Worm (Caenorhabditis elegans) whole organism, L3 larva: ENCODE results near the gene C05D11.8.

ENCODE experiments used
- R02D3.7 ChIP-seq: fragments of 150-350 bp; optimal IDR thresholded peaks from 2 replicates; lab custom pipeline; 2014; ENCODE audit warnings: missing biosample characterization, missing genetic modification characterization
- ama-1 ChIP-seq: fragments of 150-350 bp; optimal IDR thresholded peaks from 2 replicates; lab custom pipeline; 2018
- ceh-16 ChIP-seq: sonication (generic microtip); optimal IDR thresholded peaks from 2 replicates; lab custom pipeline; 2017; ENCODE audit warnings: missing biosample characterization, missing genetic modification characterization
- ceh-28 ChIP-seq: fragments of 150-350 bp; optimal IDR thresholded peaks from 2 replicates; lab custom pipeline; 2014; ENCODE audit warnings: missing biosample characterization, missing genetic modification reagents, missing genetic modification characterization
- daf-12 ChIP-seq: fragments of 150-350 bp; optimal IDR thresholded peaks from 2 replicates; lab custom pipeline; 2014; ENCODE audit warnings: missing biosample characterization, missing genetic modification reagents, missing genetic modification characterization
- elt-2 ChIP-seq: sonication (generic microtip); optimal IDR thresholded peaks from 2 replicates; lab custom pipeline; 2016; ENCODE audit warnings: missing genetic modification reagents, mild to moderate bottlenecking, missing genetic modification characterization, missing compliant biosample characterization
- nfya-1 ChIP-seq: sonication (generic microtip); optimal IDR thresholded peaks from 2 replicates; lab custom pipeline; 2017; ENCODE audit warnings: missing genetic modification characterization, mild to moderate bottlenecking, missing compliant biosample characterization, antibody characterized with exemption, moderate library complexity; ENCODE audit not compliant: insufficient read depth
- nhr-237 ChIP-seq: fragments of 150-350 bp; optimal IDR thresholded peaks from 2 replicates; lab custom pipeline; 2014; ENCODE audit warnings: missing biosample characterization, missing genetic modification characterization
- pha-4 ChIP-seq: fragments of 150-350 bp; optimal IDR thresholded peaks from 2 replicates; lab custom pipeline; 2014; ENCODE audit warnings: missing biosample characterization, missing genetic modification reagents, missing genetic modification characterization
- pqm-1 ChIP-seq: fragments of 150-350 bp; optimal IDR thresholded peaks from 2 replicates; lab custom pipeline; 2017; ENCODE audit warnings: missing biosample characterization, missing genetic modification characterization, inconsistent platforms
- snpc-4 ChIP-seq: fragments of 150-350 bp; optimal IDR thresholded peaks from 2 replicates; lab custom pipeline; 2014; ENCODE audit warnings: missing biosample characterization, missing genetic modification characterization
- unc-39 ChIP-seq: sonication (generic microtip); optimal IDR thresholded peaks from 4 replicates; lab custom pipeline; 2017; ENCODE audit warnings: missing biosample characterization, missing genetic modification characterization
- ztf-4 ChIP-seq: fragments of 150-350 bp; optimal IDR thresholded peaks from 2 replicates; lab custom pipeline; 2014; ENCODE audit warnings: missing biosample characterization, missing genetic modification characterization

ce11 chrIII:6422721-6423120 is 4.4 kb downstream of the C05D11.8 start:
- no peak for TF ChIP-seq unc-39 (tag; lab: Kevin White, UChicago)
- TF ChIP-seq nhr-237 (tag; lab: Kevin White, UChicago): no peak
- TF ChIP-seq ceh-28 (tag; lab: Kevin White, UChicago): no peak
- TF ChIP-seq ama-1 (lab: Kevin White, UChicago): no peak
- no peak for TF ChIP-seq snpc-4
- no peak for TF ChIP-seq ceh-16 (tag; lab: Kevin White, UChicago)
- no peak for TF ChIP-seq R02D3.7
- TF ChIP-seq ztf-4 (tag; lab: Kevin White, UChicago): no peak
- TF ChIP-seq elt-2 (tag; lab: Kevin White, UChicago): peak; percentile 34
- peak; percentile 85 for TF ChIP-seq pqm-1 (tag; lab: Kevin White, UChicago)
- no peak for TF ChIP-seq pha-4 (tag; lab: Kevin White, UChicago)
- TF ChIP-seq daf-12 (tag; lab: Kevin White, UChicago): no peak
- TF ChIP-seq nfya-1 (tag; lab: Kevin White, UChicago): no peak
